Fruit fly (Drosophila melanogaster) whole organism, embryonic: ENCODE measurements around the gene CG6340.

Experiments used
- Abd-B ChIP-seq: fragments of 200-800 bp; sonication (Bioruptor generic); optimal IDR thresholded peaks from 2 replicates; lab custom pipeline; 2018; ENCODE audit warnings: missing biosample characterization, mild to moderate bottlenecking, missing genetic modification characterization, moderate library complexity
- Adf1 ChIP-seq: fragments of 200-800 bp; sonication (Bioruptor generic); IDR thresholded peaks from 2 replicates; pipeline ENCODE4 v1.3.6; 2022; ENCODE audit warnings: missing biosample characterization, missing genetic modification characterization
- BEAF-32 ChIP-seq: fragments of 200-800 bp; sonication (Bioruptor generic); optimal IDR thresholded peaks from 3 replicates; lab custom pipeline; 2017; ENCODE audit warnings: missing biosample characterization, missing genetic modification characterization, mild to moderate bottlenecking, moderate library complexity, missing genetic modification reagents
- C15 ChIP-seq: fragments of 200-800 bp; sonication (Bioruptor generic); IDR thresholded peaks from 3 replicates; pipeline ENCODE4 v1.3.6; 2022; ENCODE audit warnings: missing biosample characterization, missing genetic modification characterization
- CG10147 ChIP-seq: fragments of 200-800 bp; sonication (Bioruptor generic); optimal IDR thresholded peaks from 2 replicates; lab custom pipeline; 2019; ENCODE audit warnings: missing biosample characterization, mild to moderate bottlenecking, missing genetic modification characterization, moderate library complexity
- CG10979 ChIP-seq: fragments of 200-800 bp; sonication (Bioruptor generic); optimal IDR thresholded peaks from 2 replicates; lab custom pipeline; 2018; ENCODE audit warnings: missing biosample characterization, mild to moderate bottlenecking, missing genetic modification characterization, moderate library complexity
- CG11695 ChIP-seq: fragments of 200-800 bp; sonication (Bioruptor generic); IDR thresholded peaks from 3 replicates; pipeline ENCODE4 v1.3.6; 2022; ENCODE audit warnings: missing biosample characterization, missing genetic modification characterization
- CG12104 ChIP-seq: fragments of 200-800 bp; sonication (Bioruptor generic); optimal IDR thresholded peaks from 3 replicates; lab custom pipeline; 2016; ENCODE audit warnings: missing biosample characterization, missing genetic modification characterization
- CG12391 ChIP-seq: fragments of 200-800 bp; sonication (Bioruptor generic); optimal IDR thresholded peaks from 3 replicates; lab custom pipeline; 2018; ENCODE audit warnings: missing biosample characterization, mild to moderate bottlenecking, missing genetic modification characterization, moderate library complexity
- CG16779 ChIP-seq: fragments of 200-800 bp; sonication (Bioruptor generic); IDR thresholded peaks from 2 replicates; pipeline ENCODE4 v1.3.6; 2022; ENCODE audit warnings: missing biosample characterization, missing genetic modification characterization
- CG2120 ChIP-seq: fragments of 200-800 bp; sonication (Bioruptor generic); optimal IDR thresholded peaks from 3 replicates; lab custom pipeline; 2016; ENCODE audit warnings: missing biosample characterization, missing genetic modification characterization
- CG30431 ChIP-seq: fragments of 200-800 bp; sonication (Bioruptor generic); optimal IDR thresholded peaks from 2 replicates; lab custom pipeline; 2017; ENCODE audit warnings: missing biosample characterization, missing genetic modification characterization
- CG31224 ChIP-seq: fragments of 200-800 bp; sonication (Bioruptor generic); IDR thresholded peaks from 2 replicates; pipeline ENCODE4 v1.3.6; 2022; ENCODE audit warnings: missing biosample characterization, missing genetic modification characterization
- CG31365 ChIP-seq: fragments of 200-800 bp; sonication (Bioruptor generic); optimal IDR thresholded peaks from 2 replicates; lab custom pipeline; 2018; ENCODE audit warnings: missing biosample characterization, mild to moderate bottlenecking, missing genetic modification characterization
- CG33557 ChIP-seq: fragments of 200-800 bp; sonication (Bioruptor generic); optimal IDR thresholded peaks from 2 replicates; lab custom pipeline; 2019; ENCODE audit warnings: missing biosample characterization, mild to moderate bottlenecking, missing genetic modification characterization, moderate library complexity
- CG34422 ChIP-seq: fragments of 200-800 bp; sonication (Bioruptor generic); IDR thresholded peaks from 3 replicates; pipeline ENCODE4 v1.3.6; 2022; ENCODE audit warnings: missing biosample characterization, missing genetic modification characterization
- CG4360 ChIP-seq: fragments of 200-800 bp; sonication (Bioruptor generic); IDR thresholded peaks from 2 replicates; pipeline ENCODE4 v1.3.6; 2022; ENCODE audit warnings: missing biosample characterization, missing genetic modification characterization
- CG4730 ChIP-seq: fragments of 200-800 bp; sonication (Bioruptor generic); IDR thresholded peaks from 2 replicates; pipeline ENCODE4 v1.3.6; 2022; ENCODE audit warnings: missing biosample characterization, missing genetic modification characterization
- CG5245 ChIP-seq: fragments of 200-800 bp; sonication (Bioruptor generic); optimal IDR thresholded peaks from 3 replicates; lab custom pipeline; 2016; ENCODE audit warnings: missing biosample characterization, missing genetic modification characterization
- CG7372 ChIP-seq: fragments of 200-800 bp; sonication (Bioruptor generic); IDR thresholded peaks from 2 replicates; pipeline ENCODE4 v1.3.6; 2022; ENCODE audit warnings: missing biosample characterization, missing genetic modification characterization
- CG7963 ChIP-seq: fragments of 200-800 bp; sonication (Bioruptor generic); IDR thresholded peaks from 3 replicates; pipeline ENCODE4 v1.3.6; 2022; ENCODE audit warnings: missing biosample characterization, missing genetic modification characterization; ENCODE audit not compliant: partially characterized antibody
- CG8478 ChIP-seq: fragments of >200 bp; optimal IDR thresholded peaks from 2 replicates; lab custom pipeline; 2018
- CG9797 ChIP-seq: fragments of 200-800 bp; sonication (Bioruptor generic); optimal IDR thresholded peaks from 3 replicates; lab custom pipeline; 2018; ENCODE audit warnings: missing biosample characterization, mild to moderate bottlenecking, missing genetic modification characterization
- CHES-1-like ChIP-seq: fragments of 200-800 bp; sonication (Bioruptor generic); optimal IDR thresholded peaks from 2 replicates; lab custom pipeline; 2016; ENCODE audit warnings: missing biosample characterization, missing genetic modification characterization
- Chrac-16 ChIP-seq: fragments of 200-800 bp; sonication (Bioruptor generic); optimal IDR thresholded peaks from 3 replicates; lab custom pipeline; 2016; ENCODE audit warnings: missing biosample characterization, missing genetic modification characterization
- Elba2 ChIP-seq: fragments of 200-800 bp; sonication (Bioruptor generic); optimal IDR thresholded peaks from 3 replicates; lab custom pipeline; 2016; ENCODE audit warnings: missing biosample characterization, missing genetic modification characterization
- Ets65A ChIP-seq: fragments of 200-800 bp; sonication (Bioruptor generic); peaks from one replicate; lab custom pipeline; 2016; ENCODE audit warnings: missing biosample characterization, missing genetic modification characterization
- Hr51 ChIP-seq, 2 experiments: fragments of 200-800 bp; sonication (Bioruptor generic); optimal IDR thresholded peaks; 2 replicates in 1 of 2; 3 replicates in 1 of 2; lab custom pipeline; 2016 to 2018; ENCODE audit warnings: missing biosample characterization in 2 of 2, missing genetic modification characterization in 2 of 2, mild to moderate bottlenecking in 1 of 2, moderate library complexity in 1 of 2
- Meics ChIP-seq: fragments of 200-800 bp; sonication (Bioruptor generic); optimal IDR thresholded peaks from 2 replicates; lab custom pipeline; 2017; ENCODE audit warnings: missing biosample characterization, mild to moderate bottlenecking, missing genetic modification characterization
- Ravus ChIP-seq: fragments of 200-800 bp; sonication (Bioruptor generic); IDR thresholded peaks from 2 replicates; pipeline ENCODE4 v1.3.6; 2022; ENCODE audit warnings: missing biosample characterization, missing genetic modification characterization
- Six4 ChIP-seq: fragments of 200-800 bp; sonication (Bioruptor generic); optimal IDR thresholded peaks from 2 replicates; lab custom pipeline; 2016; ENCODE audit warnings: missing biosample characterization, missing genetic modification characterization
- Taf1 ChIP-seq: fragments of 200-800 bp; sonication (Bioruptor generic); IDR thresholded peaks from 2 replicates; pipeline ENCODE4 v1.3.6; 2022; ENCODE audit warnings: missing biosample characterization, missing genetic modification characterization
- abd-A ChIP-seq: fragments of 200-800 bp; sonication (Bioruptor generic); optimal IDR thresholded peaks from 3 replicates; lab custom pipeline; 2019; ENCODE audit warnings: missing biosample characterization, mild to moderate bottlenecking, missing genetic modification characterization, moderate library complexity
- amos ChIP-seq: fragments of 200-800 bp; sonication (Bioruptor generic); IDR thresholded peaks from 2 replicates; pipeline ENCODE4 v1.3.6; 2022; ENCODE audit warnings: missing biosample characterization, missing genetic modification characterization; ENCODE audit not compliant: partially characterized antibody
- ase ChIP-seq: fragments of 200-800 bp; sonication (Bioruptor generic); IDR thresholded peaks from 3 replicates; pipeline ENCODE4 v1.3.6; 2022; ENCODE audit warnings: missing biosample characterization, missing genetic modification characterization
- bbx ChIP-seq: fragments of 200-800 bp; sonication (Bioruptor generic); IDR thresholded peaks from 2 replicates; pipeline ENCODE4 v1.3.6; 2022; ENCODE audit warnings: missing biosample characterization, missing genetic modification characterization; ENCODE audit not compliant: partially characterized antibody
- disco-r ChIP-seq: fragments of 200-800 bp; sonication (Bioruptor generic); optimal IDR thresholded peaks from 2 replicates; lab custom pipeline; 2016; ENCODE audit warnings: missing biosample characterization, missing genetic modification characterization
- dpn ChIP-seq, 2 experiments: fragments of 200-800 bp; sonication (Bioruptor generic); optimal IDR thresholded peaks; 3 replicates each; lab custom pipeline; 2016; ENCODE audit warnings: missing biosample characterization in 2 of 2, missing genetic modification characterization in 2 of 2
- eyg ChIP-seq: fragments of 200-800 bp; sonication (Bioruptor generic); optimal IDR thresholded peaks from 3 replicates; lab custom pipeline; 2016; ENCODE audit warnings: missing biosample characterization, missing genetic modification characterization
- gfzf ChIP-seq: fragments of 200-800 bp; sonication (Bioruptor generic); optimal IDR thresholded peaks from 2 replicates; lab custom pipeline; 2016; ENCODE audit warnings: missing biosample characterization, mild to moderate bottlenecking, missing genetic modification characterization, moderate library complexity
- lmd ChIP-seq: fragments of 200-800 bp; sonication (Bioruptor generic); IDR thresholded peaks from 2 replicates; pipeline ENCODE4 v1.3.6; 2022; ENCODE audit warnings: missing biosample characterization, missing genetic modification characterization
- lola ChIP-seq, 3 experiments: fragments of >200 bp in 2 of 3; fragments of 200-800 bp in 1 of 3; sonication (Bioruptor generic) in 1 of 3; optimal IDR thresholded peaks; 2 replicates each; lab custom pipeline; 2017 to 2019; ENCODE audit warnings: missing biosample characterization in 3 of 3, missing genetic modification characterization in 3 of 3, mild to moderate bottlenecking in 1 of 3, moderate library complexity in 1 of 3
- maf-S ChIP-seq: fragments of 200-800 bp; sonication (Bioruptor generic); optimal IDR thresholded peaks from 2 replicates; lab custom pipeline; 2016; ENCODE audit warnings: missing biosample characterization, missing genetic modification characterization
- nerfin-2 ChIP-seq: fragments of 200-800 bp; sonication (Bioruptor generic); IDR thresholded peaks from 2 replicates; pipeline ENCODE4 v1.3.6; 2022; ENCODE audit warnings: missing biosample characterization, missing genetic modification characterization; ENCODE audit not compliant: partially characterized antibody
- schlank ChIP-seq: fragments of 200-800 bp; sonication (Bioruptor generic); optimal IDR thresholded peaks from 2 replicates; lab custom pipeline; 2018; ENCODE audit warnings: missing biosample characterization, mild to moderate bottlenecking, missing genetic modification characterization
- sob ChIP-seq: fragments of 200-800 bp; sonication (Bioruptor generic); IDR thresholded peaks from 2 replicates; pipeline ENCODE4 v1.3.6; 2022; ENCODE audit warnings: missing biosample characterization, missing genetic modification characterization
- stwl ChIP-seq: fragments of 200-800 bp; sonication (Bioruptor generic); optimal IDR thresholded peaks from 3 replicates; lab custom pipeline; 2018; ENCODE audit warnings: missing biosample characterization, mild to moderate bottlenecking, missing genetic modification characterization, moderate library complexity
- unc-4 ChIP-seq: fragments of 200-800 bp; sonication (Bioruptor generic); IDR thresholded peaks from 2 replicates; pipeline ENCODE4 v1.3.6; 2022; ENCODE audit warnings: missing biosample characterization, missing genetic modification characterization; ENCODE audit not compliant: partially characterized antibody
- unpg ChIP-seq: fragments of 200-800 bp; sonication (Bioruptor generic); optimal IDR thresholded peaks from 3 replicates; lab custom pipeline; 2018; ENCODE audit warnings: missing biosample characterization, mild to moderate bottlenecking, missing genetic modification characterization, moderate library complexity
- wek ChIP-seq: fragments of 200-800 bp; sonication (Bioruptor generic); optimal IDR thresholded peaks from 3 replicates; lab custom pipeline; 2018; ENCODE audit warnings: missing biosample characterization, mild to moderate bottlenecking, missing genetic modification characterization, moderate library complexity
- zf30C ChIP-seq: fragments of 200-800 bp; sonication (Bioruptor generic); optimal IDR thresholded peaks from 3 replicates; lab custom pipeline; 2018; ENCODE audit warnings: missing biosample characterization, mild to moderate bottlenecking, missing genetic modification characterization

Gene CG6340

DNA sequence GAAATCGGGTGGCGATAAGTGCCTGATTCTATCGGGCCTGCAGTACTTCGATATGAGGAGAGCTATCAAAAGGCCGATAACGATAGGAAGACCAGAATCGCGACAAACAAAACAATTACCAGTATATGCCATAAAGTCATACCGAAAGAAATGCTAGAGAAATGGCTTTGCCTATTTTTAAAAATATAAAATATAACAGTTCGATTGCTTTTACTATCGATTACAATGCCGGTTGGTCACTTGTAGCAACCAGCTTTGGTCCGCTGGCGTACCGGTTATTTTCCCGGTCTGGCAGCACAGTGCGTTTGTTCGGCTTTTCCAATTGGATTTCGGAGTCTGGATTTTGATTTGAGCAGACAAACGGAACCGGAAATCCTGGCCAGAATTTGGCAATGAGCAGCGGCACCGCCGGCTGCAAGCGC, 19.7 kb upstream of the CG6340 start, which contains the start of the genes shtd, CG6294 and CG6299 (continued):
- TF ChIP-seq CG4730, result no peak
- TF ChIP-seq Hr51 (GFP tag; optimal IDR thresholded peaks at IDR 0.05; lab: Kevin White, UChicago), result no peak
- no peak for TF ChIP-seq eyg (GFP tag; lab: Kevin White, UChicago)
- TF ChIP-seq CG5245, result no peak
- no peak for TF ChIP-seq CG7372 (GFP tag; lab: Robert Waterston, UW)
- peak; percentile 45 for TF ChIP-seq CG9797 (GFP tag; lab: Kevin White, UChicago)
- no peak for TF ChIP-seq Ravus (GFP tag; lab: Robert Waterston, UW)
- TF ChIP-seq Adf1 (GFP tag; lab: Robert Waterston, UW), result no peak
- no peak for TF ChIP-seq Meics
- no peak for TF ChIP-seq Six4 (GFP tag; lab: Kevin White, UChicago)
- TF ChIP-seq CG10147 (GFP tag; lab: Kevin White, UChicago), result no peak
- TF ChIP-seq CHES-1-like, result no peak
- no peak for TF ChIP-seq zf30C (GFP tag; lab: Kevin White, UChicago)
- no peak for TF ChIP-seq CG8478 (lab: Kevin White, UChicago)
- TF ChIP-seq gfzf (GFP tag; lab: Kevin White, UChicago), result peak; percentile 16
- TF ChIP-seq Taf1, result no peak
- TF ChIP-seq C15 (GFP tag; lab: Robert Waterston, UW), result no peak
- TF ChIP-seq Ets65A (GFP tag; lab: Kevin White, UChicago), result peak; percentile 86
- no peak for TF ChIP-seq disco-r (GFP tag; lab: Kevin White, UChicago)
- TF ChIP-seq ase (GFP tag; lab: Robert Waterston, UW), result no peak
- peak; percentile 31; the same call in 1 of the 2 replicates for TF ChIP-seq sob (GFP tag; lab: Robert Waterston, UW)
- no peak for TF ChIP-seq maf-S (GFP tag; lab: Kevin White, UChicago)
- TF ChIP-seq Chrac-16 (GFP tag; lab: Kevin White, UChicago), result no peak
- peak; percentile 54 for TF ChIP-seq Elba2
- peak; percentile 36 for TF ChIP-seq CG12391 (tag; lab: Kevin White, UChicago)
- TF ChIP-seq CG31224 (GFP tag; lab: Robert Waterston, UW), result no peak
- TF ChIP-seq CG30431 (GFP tag; lab: Kevin White, UChicago), result no peak
- peak; percentile 100 for TF ChIP-seq nerfin-2
- TF ChIP-seq schlank, result no peak
- TF ChIP-seq BEAF-32 (GFP tag; lab: Kevin White, UChicago), result peak; percentile 81
- TF ChIP-seq lmd, result no peak
- TF ChIP-seq amos (GFP tag; lab: Robert Waterston, UW), result peak; percentile 84
- TF ChIP-seq CG11695, result no peak
- peak; percentile 86 for TF ChIP-seq unc-4 (GFP tag; lab: Robert Waterston, UW)
- no peak for TF ChIP-seq wek
- peak; percentile 19 to 29 for TF ChIP-seq dpn (GFP tag; optimal IDR thresholded peaks at IDR 0.05; lab: Kevin White, UChicago)
- no peak for TF ChIP-seq CG31365 (tag; lab: Kevin White, UChicago)
- TF ChIP-seq CG34422 (GFP tag; lab: Robert Waterston, UW), result 0 out of 3 replicates have a peak, but pooled peaks have one; percentile 16
- no peak for TF ChIP-seq CG4360 (GFP tag; lab: Robert Waterston, UW)
- TF ChIP-seq stwl, result peak; percentile 76
- no peak for TF ChIP-seq CG33557 (GFP tag; lab: Kevin White, UChicago)
- no peak for TF ChIP-seq Abd-B (GFP tag; lab: Kevin White, UChicago)
- no peak for TF ChIP-seq CG12104 (GFP tag; lab: Kevin White, UChicago)
- TF ChIP-seq CG10979 (tag; lab: Kevin White, UChicago), result no peak
- TF ChIP-seq CG16779 (GFP tag; lab: Robert Waterston, UW), result no peak
- no peak for TF ChIP-seq lola (GFP tag; optimal IDR thresholded peaks at IDR 0.05; lab: Kevin White, UChicago)
- TF ChIP-seq CG2120, result peak; percentile 24
- peak; percentile 99 for TF ChIP-seq CG7963
- no peak for TF ChIP-seq unpg
- peak; percentile 93 for TF ChIP-seq bbx (GFP tag; lab: Robert Waterston, UW)
- TF ChIP-seq abd-A, result no peak
